Fruit fly (Drosophila melanogaster): ENCODE results near the gene muc.

The muc gene

DNA sequence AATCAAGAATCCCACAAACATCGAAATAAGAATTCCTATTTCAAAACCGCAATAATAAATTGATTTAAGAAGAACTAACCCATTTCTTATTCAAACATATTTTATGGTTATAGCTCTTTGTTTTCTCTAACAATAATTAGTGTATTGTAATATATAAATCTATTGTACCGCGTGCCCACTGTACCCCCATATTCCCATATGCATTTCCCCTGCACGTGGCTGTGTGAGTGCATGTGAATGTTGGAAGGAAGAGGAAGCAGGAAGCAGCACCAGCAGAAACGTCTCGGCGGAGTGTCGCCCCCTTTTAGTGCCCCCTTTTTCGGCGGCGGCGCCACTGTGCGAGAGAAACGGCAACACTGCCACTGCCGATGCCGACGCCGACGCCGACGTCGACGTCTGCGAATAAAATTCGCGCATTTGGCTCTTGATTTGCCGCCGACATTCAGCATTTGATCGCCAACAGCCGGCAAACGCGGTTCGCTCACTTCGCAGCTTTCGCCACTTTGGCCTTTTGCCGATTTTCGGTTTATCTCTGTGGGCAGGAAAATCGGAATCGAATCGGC lies 3.3 kb upstream of the muc start (continued):
- TF ChIP-seq Doc3 (GFP tag; IDR thresholded peaks at IDR 0.05; ENCODE audit: partially characterized antibody) (no peak), Dek (tag; optimal IDR thresholded peaks at IDR 0.05) (peak; percentile 2), jumu (GFP tag; optimal IDR thresholded peaks at IDR 0.05) (no peak), dpn (GFP tag; optimal IDR thresholded peaks at IDR 0.05) (peak in 1 of 2 experiments; percentile 29), ase (GFP tag; IDR thresholded peaks at IDR 0.05) (0 out of 3 replicates have a peak, but pooled peaks have one; percentile 37), Fer3 (tag; optimal IDR thresholded peaks at IDR 0.05) (peak; percentile 5), CG14860 (GFP tag; IDR thresholded peaks at IDR 0.05; ENCODE audit: partially characterized antibody) (no peak), Poxn (GFP tag; IDR thresholded peaks at IDR 0.05) (no peak), HLH54F (GFP tag; optimal IDR thresholded peaks at IDR 0.05) (peak; percentile 46), CG3838 (GFP tag; optimal IDR thresholded peaks at IDR 0.05) (no peak), fd64A (GFP tag; optimal IDR thresholded peaks at IDR 0.05) (no peak), lab (GFP tag; optimal IDR thresholded peaks at IDR 0.05) (peak; percentile 64), HHEX (GFP tag; optimal IDR thresholded peaks at IDR 0.05) (peak; percentile 17), jigr1 (GFP tag; IDR thresholded peaks at IDR 0.05) (no peak), CG15514 (GFP tag; optimal IDR thresholded peaks at IDR 0.05) (peak; percentile 8), CG31441 (GFP tag; IDR thresholded peaks at IDR 0.05) (no peak), HLH4C (GFP tag; IDR thresholded peaks at IDR 0.05; ENCODE audit: partially characterized antibody) (no peak), CG11093 (GFP tag; IDR thresholded peaks at IDR 0.05) (peak; percentile 17; the same call in 1 of the 3 replicates), Max (GFP tag; optimal IDR thresholded peaks at IDR 0.05) (no peak), Hmx (GFP tag; optimal IDR thresholded peaks at IDR 0.05) (no peak), Scr (GFP tag; IDR thresholded peaks at IDR 0.05; ENCODE audit: partially characterized antibody) (no peak), tap (tag; optimal IDR thresholded peaks at IDR 0.05) (no peak), zf30C (GFP tag; optimal IDR thresholded peaks at IDR 0.05) (no peak), Six4 (GFP tag; optimal IDR thresholded peaks at IDR 0.05) (peak; percentile 14), NC2β (GFP tag; optimal IDR thresholded peaks at IDR 0.05) (no peak), Myb (GFP tag; optimal IDR thresholded peaks at IDR 0.05) (peak; percentile 26), Sry-β (GFP tag; optimal IDR thresholded peaks at IDR 0.05) (peak; percentile 10), CG31365 (tag; optimal IDR thresholded peaks at IDR 0.05) (no peak), NC2α (GFP tag; optimal IDR thresholded peaks at IDR 0.05) (no peak), Oaz (GFP tag; IDR thresholded peaks at IDR 0.05) (no peak), CG18619 (GFP tag; optimal IDR thresholded peaks at IDR 0.05) (peak; percentile 9), CG31224 (GFP tag; IDR thresholded peaks at IDR 0.05) (0 out of 2 replicates have a peak, but pooled peaks have one; percentile 18), CG11456 (GFP tag; IDR thresholded peaks at IDR 0.05) (peak; percentile 77; the same call in 2 of the 3 replicates), sc (optimal IDR thresholded peaks at IDR 0.05) (no peak), sc (GFP tag; optimal IDR thresholded peaks at IDR 0.05) (no peak), zfh1 (GFP tag; IDR thresholded peaks at IDR 0.05) (peak; percentile 61; the same call in 1 of the 3 replicates), mirr (GFP tag; optimal IDR thresholded peaks at IDR 0.05) (no peak), ash1 (GFP tag; optimal IDR thresholded peaks at IDR 0.05) (no peak), dmrt99B (tag; optimal IDR thresholded peaks at IDR 0.05) (peak; percentile 9), CG30403 (GFP tag; optimal IDR thresholded peaks at IDR 0.05) (peak; percentile 57), Lhr (GFP tag; optimal IDR thresholded peaks at IDR 0.05) (no peak), sr (GFP tag; IDR thresholded peaks at IDR 0.05) (no peak), CG9437 (GFP tag; optimal IDR thresholded peaks at IDR 0.05) (no peak), hkb (optimal IDR thresholded peaks at IDR 0.05) (no peak), hkb (GFP tag; IDR thresholded peaks at IDR 0.05) (no peak), BEAF-32 (GFP tag; optimal IDR thresholded peaks at IDR 0.05) (no peak), org-1 (GFP tag; optimal IDR thresholded peaks at IDR 0.05) (no peak), Sin3A (optimal IDR thresholded peaks at IDR 0.05) (no peak), Atf3 (GFP tag; optimal IDR thresholded peaks at IDR 0.05) (no peak), sens (GFP tag) (peak; percentile 19), phol (tag; optimal IDR thresholded peaks at IDR 0.05) (no peak)

Measured in whole organism, embryonic.